Worm (Caenorhabditis elegans) whole organism, dauer: Measurements from ENCODE around the gene lipl-4.
"Not testable (repeated sequence)": the region's sequence is repeated elsewhere in the genome, so short reads cannot be mapped to it uniquely, and the experiment has no call there.

Experiments
- unc-62 ChIP-seq: sonication (generic microtip); optimal IDR thresholded peaks from 2 replicates; lab custom pipeline; 2017; ENCODE audit warnings: missing biosample characterization, missing genetic modification reagents, missing genetic modification characterization

lipl-4 gene

ce11 chrV:6557035-6557434 is 7.1 kb downstream of the lipl-4 start, which contains the start of gene spp-27:
spp-27 (minus strand) TSS chrV:6557135.
- no peak for TF ChIP-seq unc-62 (GFP tag; lab: Kevin White, UChicago)

ce11 chrV:6558103-6558502 is 8.1 kb downstream of the lipl-4 start, which contains the start of gene spp-20:
spp-20 (minus strand) TSS chrV:6558203.
- no peak for TF ChIP-seq unc-62 (GFP tag; lab: Kevin White, UChicago)

- TF ChIP-seq unc-62 (GFP tag; lab: Kevin White, UChicago): no peak
These were observed 9.1 kb downstream of the lipl-4 start, which contains the start of gene spp-26 for ce11 chrV:6559105-6559504. spp-26 (minus strand) TSS chrV:6559205.

- TF ChIP-seq unc-62 (GFP tag; lab: Kevin White, UChicago): no peak
These were observed 9.6 kb downstream of the lipl-4 start for ce11 chrV:6559585-6559984.

ce11 chrV:6561592-6561991 is 11.6 kb downstream of the lipl-4 start, which contains the start of gene spp-19:
spp-19 (minus strand) TSS chrV:6561692.
- TF ChIP-seq unc-62 (GFP tag; lab: Kevin White, UChicago): no peak

ce11 chrV:6565851-6566386 is 15.9 kb downstream of the lipl-4 start, which contains the start of gene K04A8.1:
K04A8.1 (plus strand) TSS chrV:6566336.
- no peak for TF ChIP-seq unc-62 (GFP tag; lab: Kevin White, UChicago)

ce11 chrV:6575406-6576130 is 25.6 kb downstream of the lipl-4 start, which contains the start of gene fut-2:
fut-2 (minus strand) TSS chrV:6575890.
- no peak for TF ChIP-seq unc-62 (GFP tag; lab: Kevin White, UChicago)

- no peak for TF ChIP-seq unc-62 (GFP tag; lab: Kevin White, UChicago)
These were observed 26.6 kb downstream of the lipl-4 start, which contains the start of gene EGAP9.4 for ce11 chrV:6576567-6576966. EGAP9.4 (plus strand) TSS chrV:6576867.

ce11 chrV:6579992-6580391 is 30.0 kb downstream of the lipl-4 start, which contains the start of gene EGAP9.3:
EGAP9.3 (minus strand) TSS chrV:6580122.
- TF ChIP-seq unc-62 (GFP tag; lab: Kevin White, UChicago): no peak

ce11 chrV:6581762-6582161 is 31.8 kb downstream of the lipl-4 start, which contains the start of gene ZK1055.4:
ZK1055.4 (plus strand) TSS chrV:6582062.
- TF ChIP-seq unc-62 (GFP tag; lab: Kevin White, UChicago): not testable (repeated sequence)

ce11 chrV:6590283-6590682 is 40.3 kb downstream of the lipl-4 start, which contains the start of gene ZK1055.2:
ZK1055.2 (plus strand) TSS chrV:6590583.
- TF ChIP-seq unc-62 (GFP tag; lab: Kevin White, UChicago): no peak

- TF ChIP-seq unc-62 (GFP tag; lab: Kevin White, UChicago): no peak
These were observed 43.8 kb downstream of the lipl-4 start, which contains the start of gene hcp-1 for ce11 chrV:6593700-6594244. hcp-1 (plus strand) TSS chrV:6594194.
